Fruit fly (Drosophila melanogaster) whole organism: ENCODE data around the gene CG17598.

ENCODE experiments used
- CG8478 ChIP-seq: fragments of >200 bp; optimal IDR thresholded peaks from 2 replicates; lab custom pipeline; 2018; ENCODE audit warnings: inconsistent platforms
- Dll ChIP-seq: fragments of >200 bp; optimal IDR thresholded peaks from 2 replicates; lab custom pipeline; 2017
- EcR ChIP-seq, 2 experiments: fragments of >200 bp; optimal IDR thresholded peaks; 2 replicates each; lab custom pipeline; 2017; ENCODE audit warnings: missing biosample characterization in 2 of 2, missing genetic modification characterization in 2 of 2, missing genetic modification reagents in 2 of 2
- pan ChIP-seq: fragments of >200 bp; optimal IDR thresholded peaks from 2 replicates; lab custom pipeline; 2017
- psq ChIP-seq: fragments of >200 bp; optimal IDR thresholded peaks from 2 replicates; lab custom pipeline; 2017
- usp ChIP-seq: fragments of >200 bp; optimal IDR thresholded peaks from 2 replicates; lab custom pipeline; 2017; ENCODE audit warnings: missing biosample characterization, missing genetic modification characterization, mixed read lengths

The CG17598 gene

dm6 chrX:22540065-22540504, at the start of gene CG17598:
TSS of gene CG17598 (minus strand) at chrX:22540383.
- TF ChIP-seq CG8478 (lab: Kevin White, UChicago): peak; percentile 22
- TF ChIP-seq psq: no peak
- no peak for TF ChIP-seq usp (GFP tag; lab: Kevin White, UChicago)

DNA sequence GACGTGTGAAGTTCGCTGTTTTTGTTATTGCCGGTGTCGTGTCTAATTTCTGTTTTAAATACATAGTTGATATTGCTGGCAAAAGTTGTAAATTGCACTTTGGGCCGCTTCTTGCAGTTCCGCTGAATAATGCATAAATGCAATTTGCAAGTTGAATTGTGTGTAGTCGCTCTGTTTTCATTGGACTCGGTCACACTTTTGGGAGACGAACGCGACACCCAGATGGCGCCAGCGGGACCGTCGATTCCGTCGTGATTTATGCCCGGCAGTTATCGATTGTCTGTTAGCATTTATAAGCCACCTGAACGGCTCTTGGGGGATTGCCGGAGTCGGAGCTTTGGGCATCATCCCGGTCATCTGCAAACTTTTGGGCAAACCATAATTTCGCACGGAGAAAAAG, 42.7 kb upstream of the CG17598 start:
- TF ChIP-seq EcR (GFP tag; optimal IDR thresholded peaks at IDR 0.05; lab: Kevin White, UChicago) (no peak), Dll (lab: Kevin White, UChicago) (no peak), pan (lab: Kevin White, UChicago) (no peak), CG8478 (lab: Kevin White, UChicago) (no peak)

DNA sequence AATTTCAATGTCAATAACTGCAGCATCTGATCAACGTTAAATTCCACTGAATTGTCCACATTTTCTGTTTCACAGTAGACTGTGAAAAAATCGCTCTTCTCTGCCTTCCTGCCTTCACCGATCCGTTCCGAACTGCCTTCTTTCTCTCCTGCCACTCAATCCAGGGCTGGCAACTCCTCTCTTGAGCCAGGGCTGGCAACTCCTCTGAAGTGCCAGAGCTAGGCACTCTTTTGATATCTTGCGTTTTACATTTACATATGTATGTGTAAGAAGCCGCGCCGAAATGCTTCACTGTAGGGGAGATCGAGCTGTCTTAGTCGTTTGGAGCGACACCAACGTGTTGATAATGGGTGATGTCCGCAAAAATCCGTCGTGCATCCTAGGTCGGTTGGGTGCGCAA, 34.9 kb upstream of the CG17598 start:
- no peak for TF ChIP-seq usp (GFP tag; lab: Kevin White, UChicago)
- TF ChIP-seq pan (lab: Kevin White, UChicago): no peak
- no peak for TF ChIP-seq psq
- no peak for TF ChIP-seq EcR (GFP tag; optimal IDR thresholded peaks at IDR 0.05; lab: Kevin White, UChicago)
- TF ChIP-seq Dll (lab: Kevin White, UChicago): no peak
- TF ChIP-seq CG8478 (lab: Kevin White, UChicago): no peak

DNA sequence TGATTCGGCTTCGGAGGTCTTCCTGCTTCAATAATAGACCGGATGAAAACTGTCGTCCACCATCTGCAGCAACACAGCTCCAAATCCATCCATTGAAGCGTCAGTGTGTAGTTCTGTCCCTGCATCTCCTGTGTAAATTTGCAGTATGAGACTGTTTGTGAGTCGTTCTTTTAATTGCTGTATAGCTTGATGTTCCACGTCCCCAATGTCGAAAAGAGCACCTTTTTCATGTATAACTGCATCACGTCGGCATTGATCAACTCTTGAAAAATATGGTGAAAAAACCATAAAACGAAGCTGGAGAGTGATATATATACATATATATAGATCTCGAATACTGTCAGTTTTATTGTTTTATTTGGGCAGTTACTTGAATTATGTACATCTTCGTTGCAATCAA, 34.2 kb upstream of the CG17598 start:
- TF ChIP-seq pan (lab: Kevin White, UChicago) (no peak), Dll (lab: Kevin White, UChicago) (no peak), psq (no peak), usp (GFP tag; lab: Kevin White, UChicago) (no peak), CG8478 (lab: Kevin White, UChicago) (no peak), EcR (GFP tag; optimal IDR thresholded peaks at IDR 0.05; lab: Kevin White, UChicago) (no peak)

- TF ChIP-seq CG8478 (lab: Kevin White, UChicago): no peak
- TF ChIP-seq usp (GFP tag; lab: Kevin White, UChicago): no peak
- no peak for TF ChIP-seq Dll (lab: Kevin White, UChicago)
- TF ChIP-seq pan (lab: Kevin White, UChicago): no peak
- TF ChIP-seq EcR (GFP tag; optimal IDR thresholded peaks at IDR 0.05; lab: Kevin White, UChicago): no peak
- TF ChIP-seq psq: no peak
These were observed 6.6 kb upstream of the CG17598 start, which contains the start of gene CG17601 for dm6 chrX:22546797-22547196. TSS of gene CG17601 (plus strand) at chrX:22547097.

DNA sequence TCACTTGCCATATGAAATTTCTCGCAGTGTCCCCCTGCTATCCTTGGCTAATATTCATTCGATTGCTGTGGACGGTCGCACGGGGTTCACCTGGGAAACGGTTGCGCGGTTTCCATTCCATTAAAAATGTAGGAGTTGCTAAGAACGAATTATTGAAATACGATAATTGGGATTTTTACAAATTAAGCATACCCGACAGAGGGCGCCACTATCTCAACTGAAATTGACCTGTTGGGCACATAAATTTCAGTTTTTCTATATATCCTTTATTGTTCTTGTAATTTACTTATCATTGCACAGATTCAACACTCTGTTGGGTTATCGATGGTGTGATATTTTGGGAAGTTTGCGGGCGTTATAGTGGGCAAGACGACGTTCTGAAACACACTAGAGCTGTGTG, 4.5 kb upstream of the CG17598 start:
- TF ChIP-seq usp (GFP tag; lab: Kevin White, UChicago): no peak
- no peak for TF ChIP-seq pan (lab: Kevin White, UChicago)
- TF ChIP-seq Dll (lab: Kevin White, UChicago): no peak
- TF ChIP-seq psq: no peak
- TF ChIP-seq EcR (GFP tag; optimal IDR thresholded peaks at IDR 0.05; lab: Kevin White, UChicago): no peak
- no peak for TF ChIP-seq CG8478 (lab: Kevin White, UChicago)

- TF ChIP-seq usp (GFP tag; lab: Kevin White, UChicago) (no peak), psq (no peak), pan (lab: Kevin White, UChicago) (no peak), CG8478 (lab: Kevin White, UChicago) (no peak), Dll (lab: Kevin White, UChicago) (no peak), EcR (GFP tag; optimal IDR thresholded peaks at IDR 0.05; lab: Kevin White, UChicago) (no peak)
These were observed 4.0 kb upstream of the CG17598 start, which contains the start of gene Cluap1 for dm6 chrX:22544222-22544621. TSS of gene Cluap1 (minus strand) at chrX:22544322.

dm6 chrX:22529664-22530321, 10.4 kb downstream of the CG17598 start, which contains the start of gene S6kII:
TSS of gene S6kII (plus strand) at chrX:22529964.
- TF ChIP-seq EcR (GFP tag; optimal IDR thresholded peaks at IDR 0.05; lab: Kevin White, UChicago) (no peak), usp (GFP tag; lab: Kevin White, UChicago) (no peak), CG8478 (lab: Kevin White, UChicago) (no peak), pan (lab: Kevin White, UChicago) (no peak), psq (no peak), Dll (lab: Kevin White, UChicago) (no peak)

- TF ChIP-seq EcR (GFP tag; optimal IDR thresholded peaks at IDR 0.05; lab: Kevin White, UChicago) (no peak), CG8478 (lab: Kevin White, UChicago) (no peak), pan (lab: Kevin White, UChicago) (no peak), psq (no peak), usp (GFP tag; lab: Kevin White, UChicago) (no peak), Dll (lab: Kevin White, UChicago) (no peak)
These were observed 13.0 kb downstream of the CG17598 start for dm6 chrX:22527210-22527609.

dm6 chrX:22514948-22515347, 25.2 kb downstream of the CG17598 start, which contains the start of gene CG17600:
TSS of gene CG17600 (plus strand) at chrX:22515197.
- TF ChIP-seq pan (lab: Kevin White, UChicago) (no peak), CG8478 (lab: Kevin White, UChicago) (no peak), EcR (GFP tag; optimal IDR thresholded peaks at IDR 0.05; lab: Kevin White, UChicago) (no peak), psq (no peak)

- TF ChIP-seq Dll (lab: Kevin White, UChicago) (no peak), usp (GFP tag; lab: Kevin White, UChicago) (no peak), CG8478 (lab: Kevin White, UChicago) (no peak), psq (no peak), pan (lab: Kevin White, UChicago) (no peak), EcR (GFP tag; optimal IDR thresholded peaks at IDR 0.05; lab: Kevin White, UChicago) (no peak)
These were observed 28.1 kb downstream of the CG17598 start for dm6 chrX:22512071-22512470.

DNA sequence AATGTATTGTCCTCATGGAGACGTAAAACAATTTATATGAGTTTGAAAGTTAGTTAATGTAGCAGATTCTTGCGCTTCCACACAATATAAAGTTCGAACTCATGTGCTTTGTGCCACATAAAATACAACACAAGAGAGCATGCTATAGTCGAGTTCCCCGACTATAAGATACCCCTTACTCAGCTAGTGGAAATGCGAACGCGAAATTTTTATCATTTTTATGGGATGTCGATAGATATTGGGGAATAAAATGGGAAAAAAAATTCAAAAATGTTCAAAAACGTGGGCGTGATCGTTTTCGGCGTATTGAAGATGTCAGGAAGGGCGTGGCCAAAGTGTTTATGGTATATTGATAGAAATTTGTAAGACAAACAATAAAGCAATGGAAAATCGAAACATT, 29.4 kb downstream of the CG17598 start:
- no peak for TF ChIP-seq psq
- TF ChIP-seq pan (lab: Kevin White, UChicago): no peak
- no peak for TF ChIP-seq EcR (GFP tag; optimal IDR thresholded peaks at IDR 0.05; lab: Kevin White, UChicago)
- no peak for TF ChIP-seq Dll (lab: Kevin White, UChicago)
